Fruit fly (Drosophila melanogaster): ENCODE results near the gene pxb.

DNA sequence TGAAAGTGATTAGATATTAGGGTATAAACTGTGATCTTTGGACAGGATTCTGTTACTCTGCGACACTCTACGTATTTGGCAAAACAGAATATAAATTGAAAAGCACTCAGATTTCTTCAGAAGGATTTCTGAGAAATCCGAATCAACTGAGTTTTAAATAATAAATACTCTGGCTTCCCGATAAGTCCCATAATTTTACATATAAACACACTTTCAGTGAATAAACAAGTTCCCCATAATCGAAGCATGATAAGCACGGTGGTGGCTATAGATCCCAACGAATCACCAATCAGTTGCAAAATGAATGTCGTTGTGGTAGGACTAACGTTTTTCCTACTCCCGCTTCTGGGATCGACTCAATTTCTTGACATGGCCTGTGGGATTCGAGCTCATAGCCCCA lies 29.1 kb upstream of the pxb start, which contains the start of gene CG43336:
- TF ChIP-seq CG8478 (optimal IDR thresholded peaks at IDR 0.05) (no peak), CTCF (optimal IDR thresholded peaks at IDR 0.05) (no peak)
